Fruit fly (Drosophila melanogaster) S2 (cell line): ENCODE measurements around the gene sll.

ENCODE experiments used
- CG8478 ChIP-seq: fragments of >200 bp; optimal IDR thresholded peaks from 2 replicates; lab custom pipeline; 2018
- CTCF ChIP-seq, 2 experiments: fragments of >200 bp; optimal IDR thresholded peaks; 2 replicates each; lab custom pipeline; 2018

dm6 chr3R:17626827-17627226 is 20.9 kb downstream of the sll start, which contains the start of gene CG14325:
- no peak for TF ChIP-seq CG8478 (lab: Kevin White, UChicago)
- TF ChIP-seq CTCF (optimal IDR thresholded peaks at IDR 0.05; lab: Kevin White, UChicago): no peak
